Fruit fly (Drosophila melanogaster): ENCODE data around the gene CG15443.
A peak's percentile ranks its signal among the peaks of the same experiment; 100 is the strongest.

DNA sequence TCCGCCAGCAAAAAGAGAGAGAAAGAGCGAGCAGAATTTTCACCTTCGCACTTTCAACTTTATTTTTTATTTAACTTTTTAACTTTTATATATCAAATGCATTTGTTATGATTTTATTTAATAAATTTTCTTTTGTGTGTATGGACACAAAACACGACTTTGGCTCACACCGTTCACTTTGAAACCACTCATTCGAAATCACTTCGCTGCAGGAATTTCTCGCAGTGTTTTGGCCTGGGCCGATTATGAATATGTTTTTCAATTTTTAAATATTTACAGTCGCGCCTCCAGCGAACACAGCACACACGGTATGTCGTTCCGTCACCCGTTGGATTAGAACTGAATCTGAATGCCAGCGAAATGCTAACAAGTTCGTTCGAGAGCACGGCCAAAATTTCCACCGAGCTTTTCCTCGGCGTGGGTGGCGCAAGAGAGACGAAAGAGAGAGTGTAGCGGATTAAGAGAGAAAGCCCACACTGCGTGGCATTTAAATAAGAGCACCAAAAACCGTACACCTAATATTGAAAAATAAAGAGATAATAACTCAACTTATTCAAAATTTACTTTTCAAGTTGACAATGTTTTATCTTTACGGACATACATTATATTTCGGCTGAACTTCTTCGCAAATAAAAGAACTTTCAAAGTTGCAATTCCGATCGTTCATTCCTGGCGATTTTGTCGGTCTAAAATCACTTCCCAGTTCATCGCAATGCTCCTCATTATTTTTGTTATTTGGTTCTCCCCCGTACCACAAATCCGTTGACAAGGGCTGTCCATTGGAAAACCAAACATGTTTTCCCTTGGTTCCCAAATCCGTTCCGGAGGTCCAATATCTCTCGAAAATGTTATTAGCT is 22.1 kb downstream of the CG15443 start, which contains the start of gene CG15431:
- no peak for TF ChIP-seq Hr96 (GFP tag; optimal IDR thresholded peaks at IDR 0.05)
- no peak for TF ChIP-seq CG5204 (GFP tag; optimal IDR thresholded peaks at IDR 0.05)
- no peak for TF ChIP-seq cic (GFP tag; optimal IDR thresholded peaks at IDR 0.05)
- TF ChIP-seq CG11617 (GFP tag; optimal IDR thresholded peaks at IDR 0.05), result peak; percentile 25
- no peak for TF ChIP-seq CG14711 (tag; optimal IDR thresholded peaks at IDR 0.05)
- no peak for TF ChIP-seq Crg-1 (GFP tag; optimal IDR thresholded peaks at IDR 0.05)
- no peak for TF ChIP-seq pad (GFP tag; optimal IDR thresholded peaks at IDR 0.05)

Data from whole organism, adult.